Fruit fly (Drosophila melanogaster) whole organism, prepupa: ENCODE results near the gene MP1.

Source experiments
- Blimp-1 ChIP-seq: fragments of 200-800 bp; sonication (Bioruptor generic); optimal IDR thresholded peaks from 3 replicates; lab custom pipeline; 2017; ENCODE audit warnings: missing biosample characterization, missing genetic modification characterization, mild to moderate bottlenecking, moderate library complexity, missing genetic modification reagents
- CG15336 ChIP-seq: fragments of 200-800 bp; sonication (Bioruptor generic); IDR thresholded peaks from 2 replicates; pipeline ENCODE4 v1.3.6; 2022; ENCODE audit warnings: missing biosample characterization, missing genetic modification characterization
- CG6808 ChIP-seq: fragments of 200-800 bp; sonication (Bioruptor generic); optimal IDR thresholded peaks from 3 replicates; lab custom pipeline; 2017; ENCODE audit warnings: missing biosample characterization, missing genetic modification characterization, mild to moderate bottlenecking, moderate library complexity, missing genetic modification reagents
- CG9139 ChIP-seq: fragments of 200-800 bp; sonication (Bioruptor generic); optimal IDR thresholded peaks from 3 replicates; lab custom pipeline; 2017; ENCODE audit warnings: missing biosample characterization, mild to moderate bottlenecking, missing genetic modification characterization
- Eip78C ChIP-seq: fragments of 200-800 bp; sonication (Bioruptor generic); peaks from one replicate; lab custom pipeline; 2016; ENCODE audit warnings: missing biosample characterization, missing genetic modification characterization
- Ets96B ChIP-seq: fragments of 200-800 bp; optimal IDR thresholded peaks from 2 replicates; lab custom pipeline; 2019; ENCODE audit warnings: missing biosample characterization, mild to moderate bottlenecking, missing genetic modification characterization, moderate library complexity
- Gug ChIP-seq: fragments of 200-800 bp; sonication (Bioruptor generic); IDR thresholded peaks from 2 replicates; pipeline ENCODE4 v1.3.6; 2022; ENCODE audit warnings: missing biosample characterization, missing genetic modification characterization
- Hr39 ChIP-seq: fragments of 200-800 bp; sonication (Bioruptor generic); optimal IDR thresholded peaks from 2 replicates; lab custom pipeline; 2016; ENCODE audit warnings: missing biosample characterization, missing genetic modification characterization
- Sox102F ChIP-seq: fragments of 200-800 bp; sonication (Bioruptor generic); optimal IDR thresholded peaks from 2 replicates; lab custom pipeline; 2016; ENCODE audit warnings: missing biosample characterization, mild to moderate bottlenecking, missing genetic modification characterization
- acj6 ChIP-seq: fragments of 200-800 bp; sonication (Bioruptor generic); optimal IDR thresholded peaks from 3 replicates; lab custom pipeline; 2016; ENCODE audit warnings: missing biosample characterization, missing genetic modification characterization
- spab ChIP-seq: fragments of 200-800 bp; sonication (Bioruptor generic); optimal IDR thresholded peaks from 2 replicates; lab custom pipeline; 2017; ENCODE audit warnings: missing biosample characterization, mild to moderate bottlenecking, missing genetic modification characterization, missing genetic modification reagents

DNA sequence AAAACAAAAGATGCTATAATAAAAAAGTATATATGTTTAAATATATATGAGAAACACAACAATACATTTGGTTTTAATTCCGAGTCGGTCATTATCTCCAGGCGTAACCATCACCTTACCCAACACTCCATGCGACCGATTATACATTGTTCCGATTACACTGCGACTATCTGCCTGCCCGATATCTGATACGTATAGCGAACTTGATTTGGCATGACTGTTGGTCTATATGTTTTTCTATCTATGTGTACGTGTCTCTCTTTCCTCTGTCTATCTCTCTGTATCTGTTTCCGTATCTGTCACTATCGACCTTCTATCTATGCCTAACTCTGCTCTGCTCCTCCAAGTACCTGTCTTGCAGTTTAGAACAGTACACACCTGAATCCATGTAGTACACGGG, 6.2 kb upstream of the MP1 start:
- TF ChIP-seq CG15336 (GFP tag; lab: Robert Waterston, UW): no peak
- peak; percentile 9 for TF ChIP-seq Eip78C
- no peak for TF ChIP-seq Hr39 (GFP tag; lab: Kevin White, UChicago)
- TF ChIP-seq Sox102F (GFP tag; lab: Kevin White, UChicago): no peak
- no peak for TF ChIP-seq spab
- TF ChIP-seq acj6 (GFP tag; lab: Kevin White, UChicago): no peak
- no peak for TF ChIP-seq Gug
- TF ChIP-seq Blimp-1: no peak
- TF ChIP-seq Ets96B: no peak
- no peak for TF ChIP-seq CG9139 (GFP tag; lab: Kevin White, UChicago)
- no peak for TF ChIP-seq CG6808 (GFP tag; lab: Kevin White, UChicago)
